Worm (Caenorhabditis elegans) whole organism, L2 larva: Measurements from ENCODE around the gene F18E9.1.

Source experiments
- C34F6.9 ChIP-seq: fragments of 150-350 bp; optimal IDR thresholded peaks from 2 replicates; lab custom pipeline; 2014; ENCODE audit warnings: missing biosample characterization, missing genetic modification characterization
- F13H6.1 ChIP-seq: sonication (generic microtip); optimal IDR thresholded peaks from 2 replicates; lab custom pipeline; 2016; ENCODE audit warnings: missing genetic modification characterization, missing compliant biosample characterization
- R02D3.7 ChIP-seq: fragments of 150-350 bp; optimal IDR thresholded peaks from 2 replicates; lab custom pipeline; 2014; ENCODE audit warnings: missing biosample characterization, missing genetic modification characterization
- Y55F3AM.14 ChIP-seq: fragments of 200-800 bp; sonication (Bioruptor generic); optimal IDR thresholded peaks from 2 replicates; lab custom pipeline; 2018; ENCODE audit warnings: mild to moderate bottlenecking, missing genetic modification characterization, missing compliant biosample characterization
- aly-2 ChIP-seq: fragments of 150-350 bp; optimal IDR thresholded peaks from 2 replicates; lab custom pipeline; 2014; ENCODE audit warnings: missing biosample characterization, missing genetic modification characterization
- blmp-1 ChIP-seq: sonication (generic microtip); optimal IDR thresholded peaks from 2 replicates; lab custom pipeline; 2017; ENCODE audit warnings: missing genetic modification characterization, mild to moderate bottlenecking, missing compliant biosample characterization, antibody characterized with exemption, moderate library complexity; ENCODE audit not compliant: insufficient read depth
- ceh-16 ChIP-seq: fragments of 150-350 bp; optimal IDR thresholded peaks from 2 replicates; lab custom pipeline; 2014; ENCODE audit warnings: missing biosample characterization, missing genetic modification characterization
- ceh-82 ChIP-seq: fragments of 150-350 bp; optimal IDR thresholded peaks from 2 replicates; lab custom pipeline; 2014; ENCODE audit warnings: missing biosample characterization, missing genetic modification characterization
- elt-1 ChIP-seq: fragments of 150-350 bp; optimal IDR thresholded peaks from 2 replicates; lab custom pipeline; 2014; ENCODE audit warnings: missing biosample characterization, missing genetic modification characterization
- elt-3 ChIP-seq: sonication (generic microtip); optimal IDR thresholded peaks from 2 replicates; lab custom pipeline; 2017; ENCODE audit warnings: missing biosample characterization, missing genetic modification characterization
- fos-1 ChIP-seq: fragments of 150-350 bp; optimal IDR thresholded peaks from 2 replicates; lab custom pipeline; 2014; ENCODE audit warnings: missing biosample characterization, missing genetic modification characterization
- gmeb-1 ChIP-seq: fragments of 150-350 bp; optimal IDR thresholded peaks from 2 replicates; lab custom pipeline; 2014; ENCODE audit warnings: missing biosample characterization, missing genetic modification characterization
- lin-11 ChIP-seq: fragments of 150-350 bp; sonication (generic microtip); optimal IDR thresholded peaks from 2 replicates; lab custom pipeline; 2014; ENCODE audit warnings: missing biosample characterization, missing genetic modification characterization, inconsistent platforms, mixed read lengths
- lin-13 ChIP-seq: fragments of 150-350 bp; optimal IDR thresholded peaks from 2 replicates; lab custom pipeline; 2014; ENCODE audit warnings: missing biosample characterization, missing genetic modification reagents, missing genetic modification characterization
- lsy-2 ChIP-seq, 2 experiments: fragments of 150-350 bp in 1 of 2; sonication (generic microtip) in 1 of 2; optimal IDR thresholded peaks; 2 replicates each; lab custom pipeline; 2014 to 2017; ENCODE audit warnings: missing biosample characterization in 2 of 2, missing genetic modification characterization in 2 of 2
- mbf-1 ChIP-seq: sonication (generic microtip); optimal IDR thresholded peaks from 2 replicates; lab custom pipeline; 2017; ENCODE audit warnings: missing biosample characterization, missing genetic modification characterization
- mdl-1 ChIP-seq, 2 experiments: fragments of 150-350 bp in 1 of 2; sonication (generic microtip) in 1 of 2; optimal IDR thresholded peaks; 2 replicates each; lab custom pipeline; 2017; ENCODE audit warnings: missing biosample characterization in 2 of 2, missing genetic modification characterization in 2 of 2
- nhr-11 ChIP-seq: fragments of 150-350 bp; optimal IDR thresholded peaks from 2 replicates; lab custom pipeline; 2014; ENCODE audit warnings: missing biosample characterization, missing genetic modification characterization
- nhr-12 ChIP-seq: fragments of 150-350 bp; optimal IDR thresholded peaks from 2 replicates; lab custom pipeline; 2014; ENCODE audit warnings: missing biosample characterization, missing genetic modification characterization
- nhr-129 ChIP-seq: fragments of 150-350 bp; optimal IDR thresholded peaks from 2 replicates; lab custom pipeline; 2014; ENCODE audit warnings: missing biosample characterization, missing genetic modification characterization
- nhr-21 ChIP-seq: fragments of 150-350 bp; optimal IDR thresholded peaks from 2 replicates; lab custom pipeline; 2014; ENCODE audit warnings: missing biosample characterization, missing genetic modification characterization
- nhr-23 ChIP-seq: fragments of 150-350 bp; optimal IDR thresholded peaks from 2 replicates; lab custom pipeline; 2014; ENCODE audit warnings: missing biosample characterization, missing genetic modification reagents, missing genetic modification characterization
- nhr-6 ChIP-seq: fragments of 150-350 bp; optimal IDR thresholded peaks from 2 replicates; lab custom pipeline; 2014; ENCODE audit warnings: missing biosample characterization, missing genetic modification characterization
- peb-1 ChIP-seq: fragments of 150-350 bp; optimal IDR thresholded peaks from 2 replicates; lab custom pipeline; 2014; ENCODE audit warnings: missing biosample characterization, missing genetic modification characterization
- skn-1 ChIP-seq: sonication (generic microtip); optimal IDR thresholded peaks from 2 replicates; lab custom pipeline; 2017; ENCODE audit warnings: missing biosample characterization, missing genetic modification characterization
- sma-9 ChIP-seq, 2 experiments: fragments of 150-350 bp in 1 of 2; sonication (generic microtip) in 1 of 2; optimal IDR thresholded peaks; 2 replicates each; lab custom pipeline; 2014 to 2016; ENCODE audit warnings: missing genetic modification characterization in 2 of 2, mild to moderate bottlenecking in 1 of 2, missing biosample characterization in 1 of 2, missing compliant biosample characterization in 1 of 2, missing genetic modification reagents in 1 of 2, moderate library complexity in 1 of 2
- unc-55 ChIP-seq: fragments of 150-350 bp; sonication (generic microtip); optimal IDR thresholded peaks from 3 replicates; lab custom pipeline; 2014; ENCODE audit warnings: missing biosample characterization, missing genetic modification reagents, missing genetic modification characterization
- unc-62 ChIP-seq: fragments of 150-350 bp; optimal IDR thresholded peaks from 2 replicates; lab custom pipeline; 2014; ENCODE audit warnings: missing biosample characterization, missing genetic modification reagents, missing genetic modification characterization
- ztf-1 ChIP-seq: fragments of 200-800 bp; sonication (Bioruptor generic); conservative IDR thresholded peaks from 2 replicates; pipeline ENCODE4 v1.3.6; 2022; ENCODE audit warnings: missing genetic modification characterization, missing compliant biosample characterization
- ztf-4 ChIP-seq: fragments of 150-350 bp; optimal IDR thresholded peaks from 2 replicates; lab custom pipeline; 2014; ENCODE audit warnings: missing biosample characterization, missing genetic modification characterization

The F18E9.1 gene

ce11 chrX:8566521-8567032, 34.8 kb upstream of the F18E9.1 start:
- TF ChIP-seq nhr-11 (tag; lab: Kevin White, UChicago) (no peak), Y55F3AM.14 (no peak), F13H6.1 (tag; lab: Kevin White, UChicago) (no peak), unc-55 (GFP tag; lab: Kevin White, UChicago) (no peak), gmeb-1 (tag; lab: Kevin White, UChicago) (no peak), peb-1 (tag; lab: Kevin White, UChicago) (no peak), mdl-1 (tag; optimal IDR thresholded peaks at IDR 0.05; lab: Kevin White, UChicago) (no peak), ceh-82 (tag; lab: Kevin White, UChicago) (no peak), ztf-1 (no peak), lsy-2 (tag; optimal IDR thresholded peaks at IDR 0.05; lab: Kevin White, UChicago) (peak in 1 of 2 experiments; percentile 6), elt-1 (tag; lab: Kevin White, UChicago) (no peak), R02D3.7 (no peak), blmp-1 (tag; lab: Kevin White, UChicago) (no peak), skn-1 (tag; lab: Kevin White, UChicago) (no peak), nhr-12 (tag; lab: Kevin White, UChicago) (no peak), ztf-4 (no peak), mbf-1 (tag; lab: Kevin White, UChicago) (no peak), nhr-23 (tag; lab: Kevin White, UChicago) (no peak), lin-11 (no peak), C34F6.9 (tag; lab: Kevin White, UChicago) (no peak), nhr-21 (tag; lab: Kevin White, UChicago) (peak; percentile 9), nhr-6 (tag; lab: Kevin White, UChicago) (no peak), unc-62 (GFP tag; lab: Kevin White, UChicago) (no peak), fos-1 (tag; lab: Kevin White, UChicago) (peak; percentile 14)

- TF ChIP-seq fos-1 (tag; lab: Kevin White, UChicago) (peak; percentile 80), ztf-4 (no peak)
These were observed 34.2 kb upstream of the F18E9.1 start for ce11 chrX:8567166-8567565.

- no peak for TF ChIP-seq nhr-21 (tag; lab: Kevin White, UChicago)
- TF ChIP-seq unc-62 (GFP tag; lab: Kevin White, UChicago): no peak
- no peak for TF ChIP-seq nhr-12 (tag; lab: Kevin White, UChicago)
- peak; percentile 30 for TF ChIP-seq fos-1 (tag; lab: Kevin White, UChicago)
- TF ChIP-seq lin-13: no peak
- peak; percentile 58 for TF ChIP-seq sma-9 (GFP tag; optimal IDR thresholded peaks at IDR 0.05; lab: Kevin White, UChicago)
- TF ChIP-seq sma-9 (tag; optimal IDR thresholded peaks at IDR 0.05; lab: Kevin White, UChicago): no peak
These were observed 33.5 kb upstream of the F18E9.1 start for ce11 chrX:8567823-8568314.

- TF ChIP-seq F13H6.1 (tag; lab: Kevin White, UChicago) (no peak), nhr-23 (tag; lab: Kevin White, UChicago) (no peak), aly-2 (tag; lab: Kevin White, UChicago) (no peak), R02D3.7 (no peak), ceh-16 (tag; lab: Kevin White, UChicago) (peak; percentile 31), fos-1 (tag; lab: Kevin White, UChicago) (peak; percentile 61), nhr-21 (tag; lab: Kevin White, UChicago) (peak; percentile 24)
These were observed 32.9 kb upstream of the F18E9.1 start for ce11 chrX:8568423-8568903.

- peak; percentile 21 for TF ChIP-seq unc-55 (GFP tag; lab: Kevin White, UChicago)
- peak; percentile 22 for TF ChIP-seq nhr-129
- peak in 1 of 2 experiments; percentile 6 for TF ChIP-seq mdl-1 (tag; optimal IDR thresholded peaks at IDR 0.05; lab: Kevin White, UChicago)
- peak; percentile 6 for TF ChIP-seq C34F6.9 (tag; lab: Kevin White, UChicago)
- TF ChIP-seq elt-3 (tag; lab: Kevin White, UChicago): no peak
- TF ChIP-seq aly-2 (tag; lab: Kevin White, UChicago): no peak
These were observed 32.2 kb upstream of the F18E9.1 start for ce11 chrX:8569159-8569558.
